Worm (Caenorhabditis elegans): Measurements from ENCODE around the gene srx-21.
A peak's percentile ranks its signal among the peaks of the same experiment; 100 is the strongest.

srx-21 gene

DNA sequence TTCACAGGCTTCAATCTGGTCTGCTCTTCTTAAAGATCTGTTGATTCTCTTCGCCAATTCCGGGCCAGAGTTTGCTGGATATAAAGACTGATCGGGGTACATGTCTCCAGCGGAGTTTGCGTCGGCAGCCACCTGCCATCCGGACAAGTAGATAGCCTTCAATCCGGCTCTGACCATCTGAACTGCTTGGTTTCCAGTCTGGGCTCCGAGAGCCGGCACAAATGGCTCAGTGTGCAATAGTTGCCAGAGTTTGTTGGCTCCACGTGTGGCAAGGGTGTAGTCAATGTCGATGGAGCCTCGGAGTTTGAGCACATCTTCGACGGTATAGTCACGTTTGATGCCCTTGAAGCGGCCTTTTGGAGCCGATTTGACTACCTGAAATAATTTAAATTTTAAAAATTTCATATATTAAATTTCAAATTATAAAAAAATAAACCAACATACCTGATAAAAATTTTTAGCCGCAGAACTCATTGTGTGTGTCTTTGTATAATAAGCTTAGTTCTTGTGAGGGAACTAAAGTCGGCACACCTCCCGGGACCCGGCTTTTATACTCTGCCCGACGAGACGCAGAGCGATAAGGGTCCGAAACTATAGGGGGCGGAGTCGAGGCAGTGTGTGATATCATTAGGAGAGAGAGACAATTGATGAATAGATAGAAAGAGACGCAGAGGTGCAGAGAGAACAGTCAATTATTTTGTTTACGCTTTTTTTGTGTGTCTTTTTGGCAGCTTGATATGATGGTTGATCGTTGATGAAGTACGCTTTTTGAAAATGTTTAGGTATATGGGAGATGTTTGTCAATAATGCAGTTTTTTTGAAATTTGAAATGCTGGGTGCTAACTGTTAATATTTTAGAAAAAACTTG lies 50.9 kb downstream of the srx-21 start, which contains the start of the genes icl-1 and srh-2 (continued):
- TF ChIP-seq F52B5.7 (tag; optimal IDR thresholded peaks at IDR 0.05) = peak; percentile 83
- TF ChIP-seq egl-44 (GFP tag; IDR thresholded peaks at IDR 0.05) = no peak
- peak; percentile 47; the same call in 1 of the 2 replicates for TF ChIP-seq madf-3 (GFP tag; IDR thresholded peaks at IDR 0.05)
- peak; percentile 11; the same call in 1 of the 2 replicates for TF ChIP-seq Y95B8A.8 (GFP tag; IDR thresholded peaks at IDR 0.05)
- no peak for TF ChIP-seq attf-6 (GFP tag; IDR thresholded peaks at IDR 0.05)
- peak; percentile 28 for TF ChIP-seq F22D6.2 (tag; optimal IDR thresholded peaks at IDR 0.05)
- TF ChIP-seq hlh-26 (GFP tag; conservative IDR thresholded peaks at IDR 0.05) = 0 out of 2 replicates have a peak, but pooled peaks have one; percentile 67
- no peak for TF ChIP-seq F49E8.2 (tag; optimal IDR thresholded peaks at IDR 0.05; ENCODE audit: insufficient read depth)
- TF ChIP-seq nhr-80 (tag; optimal IDR thresholded peaks at IDR 0.05) = peak; percentile 13
- TF ChIP-seq ekl-4 (GFP tag; IDR thresholded peaks at IDR 0.05) = no peak
- peak; percentile 97 for TF ChIP-seq ama-1 (optimal IDR thresholded peaks at IDR 0.05)
- no peak for TF ChIP-seq ama-1 (GFP tag; optimal IDR thresholded peaks at IDR 0.05)
- no peak for TF ChIP-seq B0261.1 (tag; optimal IDR thresholded peaks at IDR 0.05)
- no peak for TF ChIP-seq F33H1.4 (GFP tag; IDR thresholded peaks at IDR 0.05)
- peak; percentile 39 for TF ChIP-seq B0035.1 (tag; optimal IDR thresholded peaks at IDR 0.05)
- TF ChIP-seq let-607 (tag; optimal IDR thresholded peaks at IDR 0.05) = no peak
- TF ChIP-seq lin-54 (GFP tag; optimal IDR thresholded peaks at IDR 0.05) = no peak
- TF ChIP-seq ztf-18 (tag; optimal IDR thresholded peaks at IDR 0.05) = no peak
- TF ChIP-seq dox-1 (GFP tag; IDR thresholded peaks at IDR 0.05) = peak; percentile 64
- TF ChIP-seq snpc-1.3 (tag; optimal IDR thresholded peaks at IDR 0.05; ENCODE audit: insufficient read depth) = no peak
- TF ChIP-seq ccch-3 (GFP tag; optimal IDR thresholded peaks at IDR 0.05) = no peak
- TF ChIP-seq aptf-3 (GFP tag; IDR thresholded peaks at IDR 0.05) = no peak
- TF ChIP-seq somi-1 (GFP tag; optimal IDR thresholded peaks at IDR 0.05) = no peak
- peak; percentile 23; the same call in 1 of the 2 replicates for TF ChIP-seq C06A6.2 (GFP tag; conservative IDR thresholded peaks at IDR 0.05)
- no peak for TF ChIP-seq ztf-22 (GFP tag; optimal IDR thresholded peaks at IDR 0.05)
- TF ChIP-seq B0336.3 (GFP tag; IDR thresholded peaks at IDR 0.05) = peak; percentile 74; the same call in 1 of the 2 replicates
- TF ChIP-seq cebp-1 (GFP tag; IDR thresholded peaks at IDR 0.05) = no peak; the same call in 1 of the 2 replicates
- TF ChIP-seq cebp-1 (tag; optimal IDR thresholded peaks at IDR 0.05) = peak; percentile 70
- TF ChIP-seq mxl-1 (tag; optimal IDR thresholded peaks at IDR 0.05) = no peak
- TF ChIP-seq tbx-9 (tag; optimal IDR thresholded peaks at IDR 0.05; ENCODE audit: borderline replicate concordance) = no peak
- no peak for TF ChIP-seq ceh-100 (GFP tag; IDR thresholded peaks at IDR 0.05)
- peak; percentile 68 for TF ChIP-seq nfyb-1 (GFP tag; IDR thresholded peaks at IDR 0.05)
- peak; percentile 73 for TF ChIP-seq K11D2.4 (GFP tag; IDR thresholded peaks at IDR 0.05)
- no peak for TF ChIP-seq fkh-3 (tag; optimal IDR thresholded peaks at IDR 0.05)
- TF ChIP-seq lag-1 (GFP tag; IDR thresholded peaks at IDR 0.05) = 0 out of 2 replicates have a peak, but pooled peaks have one; percentile 45
- no peak for TF ChIP-seq F10E7.11 (tag; optimal IDR thresholded peaks at IDR 0.05)
- 0 out of 2 replicates have a peak, but pooled peaks have one; percentile 3 for TF ChIP-seq B0019.2 (GFP tag; conservative IDR thresholded peaks at IDR 0.05)
- TF ChIP-seq aptf-2 (GFP tag; conservative IDR thresholded peaks at IDR 0.05) = no peak
- no peak for TF ChIP-seq akir-1 (GFP tag; optimal IDR thresholded peaks at IDR 0.05)
- no peak for TF ChIP-seq egl-18 (GFP tag; IDR thresholded peaks at IDR 0.05)
- no peak for TF ChIP-seq F37B4.10 (GFP tag; IDR thresholded peaks at IDR 0.05)
- no peak for TF ChIP-seq xnd-1 (tag; optimal IDR thresholded peaks at IDR 0.05)
- TF ChIP-seq Y53G8AR.9 (GFP tag; conservative IDR thresholded peaks at IDR 0.05) = peak; percentile 87
- TF ChIP-seq K12H6.12 (tag; optimal IDR thresholded peaks at IDR 0.05) = no peak
- TF ChIP-seq chd-7 (tag; optimal IDR thresholded peaks at IDR 0.05) = peak; percentile 42
- no peak for TF ChIP-seq mel-28 (tag; optimal IDR thresholded peaks at IDR 0.05; ENCODE audit: borderline replicate concordance)
- no peak for TF ChIP-seq hrde-1 (tag; optimal IDR thresholded peaks at IDR 0.05; ENCODE audit: borderline replicate concordance)
